Fruit fly (Drosophila melanogaster): ENCODE measurements around the gene agt.

agt gene

dm6 chr3R:6674548-6674947 lies 14.6 kb upstream of the agt start:
- TF ChIP-seq CG8478 (optimal IDR thresholded peaks at IDR 0.05) (no peak), CTCF (optimal IDR thresholded peaks at IDR 0.05) (no peak)

DNA sequence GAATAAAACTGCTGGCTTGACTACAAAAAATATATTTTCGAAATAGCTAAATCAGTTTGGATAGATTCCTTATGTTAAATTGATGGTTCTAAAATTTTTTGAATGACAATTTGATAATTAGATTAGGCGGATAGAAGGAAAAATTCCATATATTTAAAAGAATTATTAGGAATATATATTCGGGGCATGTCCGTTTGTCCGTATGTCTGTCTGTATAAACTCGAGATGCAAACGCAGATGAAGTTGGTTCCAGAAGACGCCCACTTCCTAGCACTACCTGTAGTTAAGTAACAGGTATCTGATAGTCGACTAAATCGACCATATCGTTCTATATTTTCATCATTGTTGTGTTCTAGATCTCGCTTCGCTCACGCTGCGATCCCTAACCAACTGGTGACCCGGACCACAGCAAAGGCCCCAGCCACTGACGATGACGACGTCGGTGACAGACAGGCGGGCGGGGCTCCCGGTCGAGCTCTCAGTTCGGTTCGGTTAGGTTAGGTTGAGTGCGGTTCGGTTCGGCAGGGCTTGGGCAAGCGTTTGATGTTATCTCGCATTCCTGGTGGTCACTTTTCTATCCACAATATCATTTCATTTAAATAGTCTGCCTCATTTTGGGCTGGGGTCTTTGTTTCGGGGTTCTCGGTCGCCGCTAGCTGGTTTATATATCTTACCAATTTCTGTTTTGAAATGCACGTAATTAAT lies 12.6 kb upstream of the agt start:
- TF ChIP-seq CTCF (optimal IDR thresholded peaks at IDR 0.05) = no peak
- TF ChIP-seq CG8478 (optimal IDR thresholded peaks at IDR 0.05) = no peak

DNA sequence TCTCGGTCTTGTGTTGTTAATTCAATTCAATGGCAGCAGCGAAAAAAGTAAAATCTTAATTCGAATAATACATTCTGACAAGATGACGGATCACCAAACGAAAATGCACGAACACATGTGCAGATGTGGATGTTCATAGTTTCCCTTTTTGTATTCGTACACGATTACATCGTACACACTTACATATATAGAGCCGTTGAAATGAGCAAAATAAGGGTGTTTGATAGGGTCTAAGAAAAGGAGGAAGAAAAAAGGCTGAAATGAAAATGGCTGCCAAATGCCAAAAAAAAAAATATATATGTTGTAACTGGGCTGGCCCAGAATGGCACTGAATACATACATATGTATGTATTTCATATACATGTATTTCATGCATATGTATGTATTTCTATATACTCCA lies 8.3 kb upstream of the agt start:
- TF ChIP-seq CTCF (optimal IDR thresholded peaks at IDR 0.05) (no peak), CG8478 (optimal IDR thresholded peaks at IDR 0.05) (no peak)

- TF ChIP-seq CTCF (optimal IDR thresholded peaks at IDR 0.05) (no peak), CG8478 (optimal IDR thresholded peaks at IDR 0.05) (no peak)
Observed at dm6 chr3R:6667245-6667644, 7.3 kb upstream of the agt start.

- TF ChIP-seq CTCF (optimal IDR thresholded peaks at IDR 0.05) (no peak), CG8478 (optimal IDR thresholded peaks at IDR 0.05) (no peak)
Observed at dm6 chr3R:6665117-6665654, 5.3 kb upstream of the agt start.

DNA sequence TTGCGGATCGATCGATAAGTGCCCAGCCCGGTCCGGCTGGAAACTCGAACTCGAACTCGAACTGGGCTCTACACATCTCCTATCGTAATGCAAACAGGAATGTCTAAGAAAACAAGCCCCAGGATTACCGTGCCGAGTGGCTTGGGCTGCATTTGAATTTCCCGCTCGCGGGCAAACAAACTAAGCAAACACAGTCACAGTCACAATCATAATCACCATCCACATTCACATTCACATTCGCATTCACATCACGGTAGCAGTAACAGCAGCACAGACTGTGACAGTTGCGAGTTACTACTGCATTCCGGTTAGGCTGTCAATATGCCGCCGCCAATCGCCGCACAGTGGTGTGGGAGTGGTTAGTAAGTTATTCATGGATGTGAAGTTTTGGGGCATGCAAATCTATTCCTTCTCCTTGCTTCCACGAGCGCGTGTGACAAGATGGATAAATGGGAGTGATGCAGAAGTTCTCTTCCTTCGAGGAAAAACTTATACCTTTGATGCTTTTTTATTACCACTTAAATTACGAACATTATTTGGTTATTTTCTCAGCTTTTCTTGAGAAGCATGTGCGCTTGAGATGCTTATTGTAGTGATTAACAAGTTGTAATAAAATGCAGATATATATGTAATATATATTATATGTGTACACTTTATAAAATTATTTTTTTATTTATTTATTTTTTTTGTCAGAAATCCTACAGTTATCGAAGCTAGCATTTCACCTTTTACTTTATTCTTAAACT lies 4.6 kb upstream of the agt start:
- TF ChIP-seq CG8478 (optimal IDR thresholded peaks at IDR 0.05) = no peak
- no peak for TF ChIP-seq CTCF (optimal IDR thresholded peaks at IDR 0.05)

DNA sequence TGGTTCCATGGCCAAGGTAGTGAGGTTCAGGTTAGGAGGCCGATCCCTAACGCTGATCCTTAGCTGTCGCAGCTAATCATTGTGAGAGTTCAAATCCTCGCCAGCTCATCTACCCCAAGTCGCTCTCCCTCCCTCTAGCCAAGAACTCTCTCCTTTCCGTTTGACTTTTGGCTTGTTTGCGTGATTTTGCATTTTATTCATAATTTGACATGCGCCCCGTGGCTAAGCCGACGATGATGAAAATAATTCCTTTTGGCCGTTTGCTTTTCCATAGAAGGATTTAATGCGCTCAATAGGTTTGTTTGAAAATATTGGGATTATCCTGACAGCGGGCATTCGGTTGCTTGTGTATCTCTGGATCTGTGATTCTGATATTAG lies 3.4 kb upstream of the agt start:
- TF ChIP-seq CTCF (optimal IDR thresholded peaks at IDR 0.05) = no peak
- no peak for TF ChIP-seq CG8478 (optimal IDR thresholded peaks at IDR 0.05)

DNA sequence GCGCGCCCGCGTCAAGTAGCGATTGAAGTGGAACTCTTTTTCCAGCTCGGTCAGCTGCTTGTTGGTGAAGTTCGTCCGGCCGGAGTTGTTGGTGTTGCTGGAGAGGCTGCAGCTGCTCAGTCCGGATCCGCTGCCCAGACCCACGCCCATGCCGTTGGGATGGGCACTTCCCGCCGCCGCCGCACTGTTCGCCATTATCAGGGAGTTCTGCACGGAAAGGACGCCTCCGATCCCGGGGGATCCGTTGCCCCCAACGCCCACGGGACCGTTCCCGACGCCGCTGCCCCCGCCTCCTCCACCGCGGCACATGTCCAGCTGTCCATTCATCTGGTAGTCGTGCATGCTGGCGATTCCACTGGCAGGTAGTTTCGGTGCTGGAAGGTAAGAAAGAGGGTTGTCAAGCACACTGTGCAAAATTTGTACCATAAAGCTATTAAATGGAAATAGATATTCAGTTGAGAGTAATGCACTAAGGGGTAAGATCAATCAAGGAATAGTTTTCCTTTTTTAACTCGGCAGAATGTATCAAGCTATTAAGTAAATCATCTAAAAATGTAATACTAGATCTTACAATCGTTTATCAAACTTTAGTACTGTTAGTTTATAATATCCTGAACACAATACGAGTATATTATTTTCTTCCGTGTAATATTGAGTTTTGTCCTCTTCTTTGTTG lies 2.9 kb upstream of the agt start:
- no peak for TF ChIP-seq CTCF (optimal IDR thresholded peaks at IDR 0.05)
- no peak for TF ChIP-seq CG8478 (optimal IDR thresholded peaks at IDR 0.05)

dm6 chr3R:6657278-6658246 lies 2.3 kb downstream of the agt start, which contains the start of the genes CG1307 and twr:
TSS of gene CG1307 (minus strand) at chr3R:6657442.
TSS of gene twr (plus strand) at chr3R:6657882.
- peak; percentile 6 to 56 for TF ChIP-seq CTCF (optimal IDR thresholded peaks at IDR 0.05)
- TF ChIP-seq CG8478 (optimal IDR thresholded peaks at IDR 0.05) = no peak

DNA sequence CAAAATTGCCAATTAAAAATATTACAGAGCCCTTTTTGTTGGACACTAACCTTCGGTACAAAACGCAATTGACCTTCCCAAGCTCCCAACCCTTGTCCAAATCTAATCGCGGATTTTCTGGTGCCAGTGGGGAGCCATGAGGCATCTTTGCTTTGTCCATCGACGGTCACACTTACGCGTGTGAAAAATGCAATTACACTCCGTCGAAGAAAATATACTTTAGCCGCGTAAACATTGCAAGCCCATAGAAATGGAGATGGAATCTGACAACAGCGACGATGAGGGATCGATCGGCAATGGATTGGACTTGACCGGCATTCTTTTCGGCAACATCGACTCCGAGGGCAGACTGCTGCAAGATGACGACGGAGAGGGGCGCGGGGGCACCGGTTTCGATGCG lies 13.2 kb downstream of the agt start, which contains the start of gene Taf1:
TSS of gene Taf1 (plus strand) at position 150 of the 400 bp plus-strand sequence.
- peak; percentile 57 to 69 for TF ChIP-seq CTCF (optimal IDR thresholded peaks at IDR 0.05)
- TF ChIP-seq CG8478 (optimal IDR thresholded peaks at IDR 0.05) = no peak

DNA sequence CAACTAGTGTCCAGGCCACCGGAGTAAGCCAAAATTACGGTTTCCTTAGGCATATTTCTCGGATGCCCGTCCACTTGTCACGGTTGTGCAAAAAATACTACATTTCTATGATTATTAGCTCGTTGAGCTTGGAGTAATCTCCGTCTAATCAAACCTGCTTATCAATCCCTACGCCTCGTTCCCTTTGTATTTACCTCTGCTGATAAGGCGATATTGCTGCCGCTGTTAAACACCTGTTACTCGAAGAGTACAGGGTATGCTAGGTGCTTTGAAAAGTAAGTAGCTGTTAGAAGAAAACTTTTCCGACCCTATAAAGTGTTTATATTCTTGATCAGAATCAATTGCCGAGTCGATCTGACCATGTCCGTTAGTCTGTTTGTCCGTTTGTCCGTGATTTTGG lies 15.6 kb downstream of the agt start, which contains the start of gene Ass:
TSS of gene Ass (minus strand) at position 101 of the 400 bp plus-strand sequence.
- TF ChIP-seq CTCF (optimal IDR thresholded peaks at IDR 0.05) = no peak
- TF ChIP-seq CG8478 (optimal IDR thresholded peaks at IDR 0.05) = no peak

DNA sequence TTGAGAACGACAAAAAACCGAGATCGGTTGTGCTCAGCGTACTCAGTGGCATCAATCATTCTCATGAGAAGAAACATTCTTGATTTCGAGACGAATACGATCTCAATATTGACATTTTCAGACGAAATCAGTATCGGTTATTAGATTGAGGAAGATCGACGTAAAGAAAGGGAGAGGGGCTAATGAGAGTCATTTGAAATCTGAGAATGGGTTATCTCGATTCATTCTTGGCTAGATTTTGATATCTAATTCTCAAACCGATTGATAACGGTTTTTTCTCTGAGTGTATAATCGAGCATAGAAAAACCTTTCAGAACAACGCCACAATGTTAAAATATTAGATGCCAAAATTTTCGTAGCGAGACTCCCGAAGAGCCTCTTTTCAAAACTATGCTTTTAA lies 19.0 kb downstream of the agt start, which contains the start of gene CG31286:
TSS of gene CG31286 (plus strand) at position 301 of the 400 bp plus-strand sequence.
- TF ChIP-seq CG8478 (optimal IDR thresholded peaks at IDR 0.05) = no peak
- TF ChIP-seq CTCF (optimal IDR thresholded peaks at IDR 0.05) = no peak

- TF ChIP-seq CTCF (optimal IDR thresholded peaks at IDR 0.05) (no peak), CG8478 (optimal IDR thresholded peaks at IDR 0.05) (no peak)
Observed at dm6 chr3R:6629851-6630250, 30.0 kb downstream of the agt start, which contains the start of gene sunz. TSS of gene sunz (plus strand) at chr3R:6630151.

- TF ChIP-seq CTCF (optimal IDR thresholded peaks at IDR 0.05) (no peak), CG8478 (optimal IDR thresholded peaks at IDR 0.05) (no peak)
Observed at dm6 chr3R:6629221-6629620, 30.7 kb downstream of the agt start, which contains the start of gene CG15177. TSS of gene CG15177 (minus strand) at chr3R:6629321.

All from S2 (cell line).